Worm (Caenorhabditis elegans): ENCODE measurements around the gene F39H12.3.

ce11 chrX:873634-874033 is 32.3 kb upstream of the F39H12.3 start:
- TF ChIP-seq snpc-4 (tag; optimal IDR thresholded peaks at IDR 0.05) (no peak), daf-12 (tag; optimal IDR thresholded peaks at IDR 0.05) (no peak), lin-39 (tag; optimal IDR thresholded peaks at IDR 0.05) (no peak), nfya-1 (tag; optimal IDR thresholded peaks at IDR 0.05; ENCODE audit: insufficient read depth) (no peak), ztf-4 (tag; optimal IDR thresholded peaks at IDR 0.05) (no peak), elt-3 (tag; optimal IDR thresholded peaks at IDR 0.05) (no peak), egl-27 (tag; optimal IDR thresholded peaks at IDR 0.05) (no peak)
